Fruit fly (Drosophila melanogaster): Measurements from ENCODE around the gene Polr2A.

The Polr2A gene

DNA sequence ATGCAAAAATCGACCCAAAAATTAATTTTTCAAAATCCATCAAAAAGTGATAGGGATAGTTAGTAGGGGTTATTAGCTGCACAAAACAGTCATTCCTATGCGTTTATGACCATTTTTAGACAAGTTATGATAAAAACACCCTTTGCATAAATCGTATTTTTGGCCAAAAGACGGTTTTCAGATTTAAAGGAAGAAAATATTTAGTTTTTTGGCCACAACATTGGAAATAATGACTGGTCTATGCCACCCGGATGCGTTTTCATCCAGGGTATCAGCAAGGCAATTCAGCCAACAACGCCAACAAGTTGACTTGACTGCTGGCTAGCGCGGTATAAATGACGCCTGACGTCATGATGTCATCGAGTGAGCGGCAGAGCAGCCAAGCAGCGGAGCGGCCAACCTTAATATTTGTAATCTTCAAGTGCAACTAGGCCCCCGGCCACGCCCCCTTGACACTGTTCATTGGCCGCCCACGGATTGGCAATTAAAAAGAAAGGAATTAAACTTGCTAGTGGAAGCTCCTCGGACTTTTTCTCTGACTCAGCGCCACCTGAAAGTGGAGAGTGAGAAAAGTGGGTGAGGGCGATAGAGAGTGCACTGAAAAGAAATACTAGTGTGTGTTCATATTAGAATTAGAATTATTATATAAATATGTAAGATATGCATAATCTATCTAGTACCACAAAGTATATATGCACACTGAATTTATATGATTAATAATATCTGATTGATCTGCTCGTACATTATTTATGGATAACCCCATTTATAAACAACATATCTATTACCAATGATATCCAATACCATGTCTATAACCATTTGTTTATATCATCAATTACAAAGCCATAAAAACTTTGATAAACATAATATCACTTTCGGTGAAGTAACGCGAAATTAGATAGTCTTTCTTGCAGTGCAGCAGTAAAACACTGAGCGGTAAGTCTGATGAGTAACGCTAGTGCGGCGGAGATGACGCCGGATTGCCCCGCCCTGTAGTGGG, 10.1 kb downstream of the Polr2A start (continued):
- TF ChIP-seq CG16815 (GFP tag; optimal IDR thresholded peaks at IDR 0.05) (peak; percentile 57), Xrp1 (GFP tag; IDR thresholded peaks at IDR 0.05) (peak; percentile 64; the same call in 1 of the 2 replicates), prd (optimal IDR thresholded peaks at IDR 0.05) (no peak), prd (GFP tag; IDR thresholded peaks at IDR 0.05) (peak; percentile 64; the same call in 2 of the 3 replicates), CkIIα-i1 (GFP tag; IDR thresholded peaks at IDR 0.05) (no peak), Mes4 (GFP tag; optimal IDR thresholded peaks at IDR 0.05) (no peak), Doc3 (GFP tag; IDR thresholded peaks at IDR 0.05; ENCODE audit: partially characterized antibody) (no peak), stc (GFP tag; IDR thresholded peaks at IDR 0.05) (peak; percentile 46; the same call in 1 of the 2 replicates), crc (GFP tag; optimal IDR thresholded peaks at IDR 0.05) (no peak), ATbp (GFP tag; optimal IDR thresholded peaks at IDR 0.05) (peak; percentile 84), CG18011 (GFP tag; optimal IDR thresholded peaks at IDR 0.05) (peak; percentile 57), bab2 (GFP tag; optimal IDR thresholded peaks at IDR 0.05) (peak; percentile 47), inv (GFP tag; IDR thresholded peaks at IDR 0.05; ENCODE audit: partially characterized antibody) (no peak), sr (GFP tag; IDR thresholded peaks at IDR 0.05) (no peak), CG32532 (GFP tag; IDR thresholded peaks at IDR 0.05) (peak; percentile 82), CG11085 (GFP tag; IDR thresholded peaks at IDR 0.05) (peak; percentile 57; the same call in 1 of the 2 replicates), ash1 (GFP tag; optimal IDR thresholded peaks at IDR 0.05) (no peak), CG5953 (GFP tag; IDR thresholded peaks at IDR 0.05) (0 out of 2 replicates have a peak, but pooled peaks have one; percentile 21), org-1 (GFP tag; optimal IDR thresholded peaks at IDR 0.05) (peak; percentile 84), Oaz (GFP tag; IDR thresholded peaks at IDR 0.05) (peak; percentile 42; the same call in 1 of the 2 replicates), CG7745 (tag; optimal IDR thresholded peaks at IDR 0.05) (no peak), CG12744 (GFP tag; optimal IDR thresholded peaks at IDR 0.05) (no peak), CG4854 (GFP tag; optimal IDR thresholded peaks at IDR 0.05) (peak; percentile 11), Lim3 (GFP tag; IDR thresholded peaks at IDR 0.05) (no peak), corto (GFP tag; optimal IDR thresholded peaks at IDR 0.05) (no peak), Usf (GFP tag; optimal IDR thresholded peaks at IDR 0.05) (peak; percentile 42), Kr (GFP tag; optimal IDR thresholded peaks at IDR 0.05) (no peak), Spps (tag; optimal IDR thresholded peaks at IDR 0.05) (peak; percentile 18), slp2 (GFP tag; optimal IDR thresholded peaks at IDR 0.05) (no peak), CG33557 (GFP tag; optimal IDR thresholded peaks at IDR 0.05) (peak; percentile 29), CG8290 (GFP tag; optimal IDR thresholded peaks at IDR 0.05) (no peak), CG8290 (tag; optimal IDR thresholded peaks at IDR 0.05) (peak in 1 of 2 experiments; percentile 62), CG18476 (GFP tag; optimal IDR thresholded peaks at IDR 0.05) (peak; percentile 8), Pdp1 (GFP tag; optimal IDR thresholded peaks at IDR 0.05) (peak; percentile 47 to 48), CG15073 (GFP tag; optimal IDR thresholded peaks at IDR 0.05) (peak; percentile 2), zfh1 (GFP tag; IDR thresholded peaks at IDR 0.05) (peak; percentile 45; the same call in 2 of the 3 replicates), dysf (GFP tag; IDR thresholded peaks at IDR 0.05) (peak; percentile 85), pho (GFP tag; optimal IDR thresholded peaks at IDR 0.05) (peak; percentile 26), NK7.1 (GFP tag; optimal IDR thresholded peaks at IDR 0.05) (no peak), CG5245 (GFP tag; optimal IDR thresholded peaks at IDR 0.05) (peak; percentile 64), CG34224 (GFP tag; IDR thresholded peaks at IDR 0.05; ENCODE audit: partially characterized antibody) (no peak), oc (tag; optimal IDR thresholded peaks at IDR 0.05) (peak; percentile 62), CG8924 (tag; optimal IDR thresholded peaks at IDR 0.05) (peak; percentile 92), Taf1 (GFP tag; IDR thresholded peaks at IDR 0.05) (peak; percentile 62), en (GFP tag; optimal IDR thresholded peaks at IDR 0.05) (no peak), CG12104 (GFP tag; optimal IDR thresholded peaks at IDR 0.05) (peak; percentile 90), ewg (GFP tag; optimal IDR thresholded peaks at IDR 0.05) (peak; percentile 65), CG13775 (GFP tag; optimal IDR thresholded peaks at IDR 0.05) (peak; percentile 85), lab (GFP tag; optimal IDR thresholded peaks at IDR 0.05) (peak; percentile 91)

All from whole organism, embryonic.